Worm (Caenorhabditis elegans) whole organism, mixed stage, embryonic: ENCODE data around the gene T14G12.11.

Experiments used
- elt-1 ChIP-seq: sonication (generic microtip); optimal IDR thresholded peaks from 2 replicates; lab custom pipeline; 2017; ENCODE audit warnings: missing genetic modification characterization, mild to moderate bottlenecking, missing compliant biosample characterization, antibody characterized with exemption, moderate library complexity, borderline replicate concordance; ENCODE audit not compliant: insufficient read depth
- nhr-12 ChIP-seq: fragments of 150-350 bp; optimal IDR thresholded peaks from 2 replicates; lab custom pipeline; 2014; ENCODE audit warnings: missing biosample characterization, missing genetic modification characterization
- nhr-237 ChIP-seq: fragments of 150-350 bp; optimal IDR thresholded peaks from 2 replicates; lab custom pipeline; 2014; ENCODE audit warnings: missing biosample characterization, missing genetic modification characterization
- nhr-76 ChIP-seq: sonication (generic microtip); optimal IDR thresholded peaks from 2 replicates; lab custom pipeline; 2017; ENCODE audit warnings: missing biosample characterization, missing genetic modification characterization
- sptf-1 ChIP-seq: sonication (generic microtip); optimal IDR thresholded peaks from 2 replicates; lab custom pipeline; 2017; ENCODE audit warnings: mild to moderate bottlenecking, missing genetic modification characterization, moderate library complexity, missing compliant biosample characterization
- unc-39 ChIP-seq: fragments of 150-350 bp; optimal IDR thresholded peaks from 2 replicates; lab custom pipeline; 2014; ENCODE audit warnings: missing biosample characterization, missing genetic modification characterization
- ztf-11 ChIP-seq: fragments of 150-350 bp; optimal IDR thresholded peaks from 2 replicates; lab custom pipeline; 2014; ENCODE audit warnings: missing biosample characterization, missing genetic modification characterization

DNA sequence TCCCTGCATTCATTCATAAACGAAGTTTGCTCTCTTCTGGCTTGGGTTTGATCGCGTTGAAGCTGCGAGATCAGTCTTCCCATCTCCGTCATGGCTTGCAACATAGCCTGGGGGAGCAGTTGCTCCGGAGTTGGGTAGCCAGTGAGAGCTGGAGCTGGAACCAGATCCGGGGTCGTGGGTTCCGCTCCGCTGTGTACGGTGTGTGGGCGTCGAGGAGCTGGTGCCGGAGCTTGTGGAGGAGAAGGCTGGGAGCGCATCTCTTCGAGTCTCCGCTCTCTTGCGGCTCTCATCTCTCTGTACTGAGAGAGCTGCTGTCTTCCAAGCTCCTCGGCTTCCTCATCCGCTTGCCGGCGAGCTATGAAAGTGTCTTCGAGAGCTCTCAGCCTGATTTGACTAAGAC is 9.9 kb downstream of the T14G12.11 start:
- no peak for TF ChIP-seq unc-39 (tag; lab: Kevin White, UChicago)
- TF ChIP-seq elt-1 = no peak
- TF ChIP-seq ztf-11 (tag; lab: Kevin White, UChicago) = no peak
- no peak for TF ChIP-seq nhr-76 (tag; lab: Kevin White, UChicago)
- TF ChIP-seq nhr-237 (tag; lab: Kevin White, UChicago) = no peak
- no peak for TF ChIP-seq nhr-12 (tag; lab: Kevin White, UChicago)
- no peak for TF ChIP-seq sptf-1
